Fruit fly (Drosophila melanogaster): ENCODE results near the gene CG43740.
A peak's percentile ranks its signal among the peaks of the same experiment; 100 is the strongest.

The CG43740 gene

DNA sequence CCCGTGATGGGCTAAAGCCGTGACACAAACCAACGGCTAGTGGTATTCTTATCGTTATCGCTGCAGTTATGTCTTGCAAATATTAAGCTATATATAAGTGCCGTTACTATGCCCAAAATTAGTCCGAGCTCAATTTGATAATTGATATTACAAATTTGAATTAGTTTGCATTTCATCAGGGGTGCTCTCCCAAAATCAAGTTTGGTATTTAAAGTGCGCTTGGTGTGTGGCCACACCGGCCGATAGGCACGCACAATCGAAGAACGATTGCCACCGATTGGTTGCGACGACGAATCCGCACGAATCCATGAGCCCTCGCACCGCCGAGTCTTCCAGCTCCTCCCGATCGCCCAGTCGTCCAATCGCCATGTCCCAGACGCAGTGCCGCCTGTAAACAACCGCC is 34.4 kb downstream of the CG43740 start, which contains the start of gene CG17841 (continued):
- no peak for TF ChIP-seq Blimp-1 (GFP tag; optimal IDR thresholded peaks at IDR 0.05)
- no peak for TF ChIP-seq CG1233 (GFP tag; optimal IDR thresholded peaks at IDR 0.05)
- no peak for TF ChIP-seq dmrt99B (tag; optimal IDR thresholded peaks at IDR 0.05)
- TF ChIP-seq croc (GFP tag; conservative IDR thresholded peaks at IDR 0.05), result no peak
- TF ChIP-seq fu2 (GFP tag; optimal IDR thresholded peaks at IDR 0.05), result no peak
- TF ChIP-seq fd64A (GFP tag; optimal IDR thresholded peaks at IDR 0.05), result no peak
- no peak for TF ChIP-seq ase (GFP tag; IDR thresholded peaks at IDR 0.05)
- no peak for TF ChIP-seq Sox100B (GFP tag; optimal IDR thresholded peaks at IDR 0.05)
- TF ChIP-seq peb (GFP tag; IDR thresholded peaks at IDR 0.05), result no peak
- no peak for TF ChIP-seq CG33557 (GFP tag; optimal IDR thresholded peaks at IDR 0.05)
- TF ChIP-seq Dbx (GFP tag; IDR thresholded peaks at IDR 0.05), result no peak
- no peak for TF ChIP-seq ewg (GFP tag; optimal IDR thresholded peaks at IDR 0.05)
- TF ChIP-seq CG14710 (tag; optimal IDR thresholded peaks at IDR 0.05), result peak; percentile 89
- TF ChIP-seq Antp (GFP tag; optimal IDR thresholded peaks at IDR 0.05), result no peak
- TF ChIP-seq cato (GFP tag; optimal IDR thresholded peaks at IDR 0.05; ENCODE audit: borderline replicate concordance), result no peak
- no peak for TF ChIP-seq CG4424 (GFP tag; optimal IDR thresholded peaks at IDR 0.05)
- no peak for TF ChIP-seq CG9817 (tag; optimal IDR thresholded peaks at IDR 0.05)
- no peak for TF ChIP-seq CG6654 (GFP tag; optimal IDR thresholded peaks at IDR 0.05)
- no peak for TF ChIP-seq Vsx1 (GFP tag; optimal IDR thresholded peaks at IDR 0.05)
- no peak for TF ChIP-seq dati (GFP tag; IDR thresholded peaks at IDR 0.05)
- no peak for TF ChIP-seq CG10147 (GFP tag; optimal IDR thresholded peaks at IDR 0.05)
- no peak for TF ChIP-seq CG17359 (tag; optimal IDR thresholded peaks at IDR 0.05)
- TF ChIP-seq H15 (GFP tag; IDR thresholded peaks at IDR 0.05), result no peak
- TF ChIP-seq sqz (GFP tag; optimal IDR thresholded peaks at IDR 0.05), result no peak
- no peak for TF ChIP-seq CG14050 (GFP tag; IDR thresholded peaks at IDR 0.05)
- no peak for TF ChIP-seq CG12104 (GFP tag; optimal IDR thresholded peaks at IDR 0.05)
- no peak for TF ChIP-seq psq (GFP tag; optimal IDR thresholded peaks at IDR 0.05)
- no peak for TF ChIP-seq vfl (GFP tag; optimal IDR thresholded peaks at IDR 0.05)
- no peak for TF ChIP-seq Dad (GFP tag; optimal IDR thresholded peaks at IDR 0.05)
- TF ChIP-seq Hr39 (optimal IDR thresholded peaks at IDR 0.05), result no peak
- no peak for TF ChIP-seq grau (tag; optimal IDR thresholded peaks at IDR 0.05)
- no peak for TF ChIP-seq Oaz (GFP tag; IDR thresholded peaks at IDR 0.05)
- TF ChIP-seq usp (GFP tag; optimal IDR thresholded peaks at IDR 0.05), result no peak
- TF ChIP-seq phol (tag; optimal IDR thresholded peaks at IDR 0.05), result peak; percentile 40
- TF ChIP-seq CG30431 (GFP tag; optimal IDR thresholded peaks at IDR 0.05), result no peak
- peak; percentile 99 for TF ChIP-seq CG1603 (tag; optimal IDR thresholded peaks at IDR 0.05)
- TF ChIP-seq CG17829 (tag; optimal IDR thresholded peaks at IDR 0.05), result peak; percentile 3
- peak; percentile 87 for TF ChIP-seq Sin3A (optimal IDR thresholded peaks at IDR 0.05)
- TF ChIP-seq repo (GFP tag; optimal IDR thresholded peaks at IDR 0.05), result no peak
- no peak for TF ChIP-seq sens-2 (GFP tag; IDR thresholded peaks at IDR 0.05)
- TF ChIP-seq CG9609 (GFP tag; optimal IDR thresholded peaks at IDR 0.05), result peak; percentile 17
- no peak for TF ChIP-seq NK7.1 (GFP tag; optimal IDR thresholded peaks at IDR 0.05)
- no peak for TF ChIP-seq CG6689 (GFP tag; IDR thresholded peaks at IDR 0.05)
- TF ChIP-seq CG2889 (GFP tag; IDR thresholded peaks at IDR 0.05), result no peak
- TF ChIP-seq bigmax (GFP tag; optimal IDR thresholded peaks at IDR 0.05), result no peak
- TF ChIP-seq br (optimal IDR thresholded peaks at IDR 0.05), result no peak
- TF ChIP-seq Dp (GFP tag; optimal IDR thresholded peaks at IDR 0.05), result peak; percentile 83
- no peak for TF ChIP-seq Spps (tag; optimal IDR thresholded peaks at IDR 0.05)
- no peak for TF ChIP-seq jumu (GFP tag; optimal IDR thresholded peaks at IDR 0.05)
- TF ChIP-seq CG10366 (GFP tag; IDR thresholded peaks at IDR 0.05), result no peak
- no peak for TF ChIP-seq Sry-β (GFP tag; optimal IDR thresholded peaks at IDR 0.05)
- TF ChIP-seq CG17385 (GFP tag; optimal IDR thresholded peaks at IDR 0.05), result no peak
- TF ChIP-seq otp (GFP tag; IDR thresholded peaks at IDR 0.05), result no peak

Data from whole organism, embryonic.